Fruit fly (Drosophila melanogaster): ENCODE measurements around the gene CG14316.

Gene CG14316

dm6 chr3R:18171983-18172967 is 20.4 kb downstream of the CG14316 start (continued):
- TF ChIP-seq sqz (GFP tag; optimal IDR thresholded peaks at IDR 0.05) (peak; percentile 81), vnd (GFP tag; IDR thresholded peaks at IDR 0.05; ENCODE audit: partially characterized antibody) (no peak), CG4328 (GFP tag; optimal IDR thresholded peaks at IDR 0.05) (peak; percentile 91), CG10543 (GFP tag; optimal IDR thresholded peaks at IDR 0.05) (peak; percentile 86), grn (GFP tag; optimal IDR thresholded peaks at IDR 0.05) (peak; percentile 48), hkb (optimal IDR thresholded peaks at IDR 0.05) (no peak), hkb (GFP tag; IDR thresholded peaks at IDR 0.05) (peak; percentile 90), Nf-YA (GFP tag; IDR thresholded peaks at IDR 0.05) (peak; percentile 70), Elba2 (GFP tag; optimal IDR thresholded peaks at IDR 0.05) (peak; percentile 66), CG18476 (GFP tag; optimal IDR thresholded peaks at IDR 0.05) (peak; percentile 93), crc (GFP tag; optimal IDR thresholded peaks at IDR 0.05) (peak; percentile 88), CG6765 (GFP tag; optimal IDR thresholded peaks at IDR 0.05) (peak; percentile 87), CG34376 (GFP tag; optimal IDR thresholded peaks at IDR 0.05) (peak; percentile 86), Dek (tag; optimal IDR thresholded peaks at IDR 0.05) (peak; percentile 89), br (optimal IDR thresholded peaks at IDR 0.05) (no peak), Myb (GFP tag; optimal IDR thresholded peaks at IDR 0.05) (peak; percentile 69), run (tag; optimal IDR thresholded peaks at IDR 0.05) (peak; percentile 88), pfk (GFP tag; optimal IDR thresholded peaks at IDR 0.05) (peak; percentile 6), chif (GFP tag; optimal IDR thresholded peaks at IDR 0.05) (peak; percentile 88 to 93), ind (GFP tag; optimal IDR thresholded peaks at IDR 0.05) (peak; percentile 92), bsh (GFP tag; optimal IDR thresholded peaks at IDR 0.05) (peak; percentile 85 to 96), CG7357 (GFP tag; IDR thresholded peaks at IDR 0.05) (peak; percentile 81), onecut (GFP tag; IDR thresholded peaks at IDR 0.05) (peak; percentile 100), gce (GFP tag; IDR thresholded peaks at IDR 0.05) (peak; percentile 79; the same call in 2 of the 3 replicates), Oli (tag; optimal IDR thresholded peaks at IDR 0.05) (peak; percentile 95), CG31365 (tag; optimal IDR thresholded peaks at IDR 0.05) (peak; percentile 73), gfzf (GFP tag; optimal IDR thresholded peaks at IDR 0.05) (no peak), CG2129 (GFP tag; IDR thresholded peaks at IDR 0.05; ENCODE audit: partially characterized antibody) (no peak), Hmx (GFP tag; optimal IDR thresholded peaks at IDR 0.05) (peak; percentile 78), seq (GFP tag; IDR thresholded peaks at IDR 0.05) (peak; percentile 88), ap (GFP tag; IDR thresholded peaks at IDR 0.05) (peak; percentile 82), so (GFP tag; IDR thresholded peaks at IDR 0.05) (peak; percentile 90), dmrt11E (tag; optimal IDR thresholded peaks at IDR 0.05) (peak; percentile 91), CG17612 (GFP tag; IDR thresholded peaks at IDR 0.05) (peak; percentile 71), HLH4C (GFP tag; IDR thresholded peaks at IDR 0.05; ENCODE audit: partially characterized antibody) (0 out of 3 replicates have a peak, but pooled peaks have one; percentile 29), CG15696 (tag; optimal IDR thresholded peaks at IDR 0.05) (peak; percentile 91), trh (GFP tag; optimal IDR thresholded peaks at IDR 0.05) (peak; percentile 71), jigr1 (GFP tag; IDR thresholded peaks at IDR 0.05) (peak; percentile 48; the same call in 2 of the 3 replicates), lov (optimal IDR thresholded peaks at IDR 0.05) (no peak), lov (GFP tag; IDR thresholded peaks at IDR 0.05) (0 out of 3 replicates have a peak, but pooled peaks have one; percentile 49), cato (GFP tag; optimal IDR thresholded peaks at IDR 0.05; ENCODE audit: borderline replicate concordance) (peak; percentile 89), Atf3 (GFP tag; optimal IDR thresholded peaks at IDR 0.05) (peak; percentile 88), her (GFP tag; optimal IDR thresholded peaks at IDR 0.05) (peak; percentile 81), Dip2 (GFP tag; IDR thresholded peaks at IDR 0.05) (peak; percentile 40; the same call in 1 of the 2 replicates), Nf-YB (GFP tag; optimal IDR thresholded peaks at IDR 0.05) (peak; percentile 83), Dref (GFP tag; IDR thresholded peaks at IDR 0.05) (peak; percentile 38; the same call in 1 of the 2 replicates), NC2α (GFP tag; optimal IDR thresholded peaks at IDR 0.05) (peak; percentile 88), CG8089 (GFP tag; optimal IDR thresholded peaks at IDR 0.05) (peak; percentile 89), peb (GFP tag; IDR thresholded peaks at IDR 0.05) (peak; percentile 84)

All from whole organism, embryonic.